Fruit fly (Drosophila melanogaster) whole organism, embryonic: ENCODE results near the gene CG8372.

ENCODE experiments used
- Abd-B ChIP-seq: fragments of 200-800 bp; sonication (Bioruptor generic); optimal IDR thresholded peaks from 2 replicates; lab custom pipeline; 2018; ENCODE audit warnings: missing biosample characterization, mild to moderate bottlenecking, missing genetic modification characterization, moderate library complexity
- Ada2b ChIP-seq: fragments of 200-800 bp; sonication (Bioruptor generic); IDR thresholded peaks from 2 replicates; pipeline ENCODE4 v1.3.6; 2022; ENCODE audit warnings: missing biosample characterization, missing genetic modification characterization
- Aef1 ChIP-seq: fragments of 200-800 bp; sonication (Bioruptor generic); IDR thresholded peaks from 3 replicates; pipeline ENCODE4 v1.3.6; 2022; ENCODE audit warnings: missing biosample characterization, missing genetic modification characterization
- BtbVII ChIP-seq: fragments of 200-800 bp; sonication (Bioruptor generic); optimal IDR thresholded peaks from 3 replicates; lab custom pipeline; 2017; ENCODE audit warnings: missing biosample characterization, mild to moderate bottlenecking, missing genetic modification characterization
- CG10209 ChIP-seq: fragments of 200-800 bp; sonication (Bioruptor generic); optimal IDR thresholded peaks from 3 replicates; lab custom pipeline; 2017; ENCODE audit warnings: missing biosample characterization, mild to moderate bottlenecking, missing genetic modification characterization, missing genetic modification reagents
- CG1024 ChIP-seq: fragments of 200-800 bp; sonication (Bioruptor generic); IDR thresholded peaks from 2 replicates; pipeline ENCODE4 v1.3.6; 2022; ENCODE audit warnings: missing biosample characterization, missing genetic modification characterization
- CG10431 ChIP-seq: fragments of 200-800 bp; sonication (Bioruptor generic); optimal IDR thresholded peaks from 3 replicates; lab custom pipeline; 2018; ENCODE audit warnings: missing biosample characterization, mild to moderate bottlenecking, missing genetic modification characterization
- CG10654 ChIP-seq: fragments of 200-800 bp; sonication (Bioruptor generic); optimal IDR thresholded peaks from 2 replicates; lab custom pipeline; 2016; ENCODE audit warnings: missing biosample characterization, missing genetic modification characterization
- CG11085 ChIP-seq: fragments of 200-800 bp; sonication (Bioruptor generic); IDR thresholded peaks from 2 replicates; pipeline ENCODE4 v1.3.6; 2022; ENCODE audit warnings: missing biosample characterization, missing genetic modification characterization
- CG11093 ChIP-seq: fragments of 200-800 bp; sonication (Bioruptor generic); IDR thresholded peaks from 3 replicates; pipeline ENCODE4 v1.3.6; 2022; ENCODE audit warnings: missing biosample characterization, missing genetic modification characterization
- CG11398 ChIP-seq: fragments of 200-800 bp; sonication (Bioruptor generic); optimal IDR thresholded peaks from 2 replicates; lab custom pipeline; 2016; ENCODE audit warnings: missing biosample characterization, missing genetic modification characterization
- CG15269 ChIP-seq: fragments of 200-800 bp; sonication (Bioruptor generic); optimal IDR thresholded peaks from 2 replicates; lab custom pipeline; 2018; ENCODE audit warnings: missing biosample characterization, mild to moderate bottlenecking, missing genetic modification characterization, moderate library complexity
- CG17359 ChIP-seq: fragments of 200-800 bp; sonication (Bioruptor generic); optimal IDR thresholded peaks from 3 replicates; lab custom pipeline; 2018; ENCODE audit warnings: missing biosample characterization, mild to moderate bottlenecking, missing genetic modification characterization, moderate library complexity
- CG1792 ChIP-seq: fragments of 200-800 bp; sonication (Bioruptor generic); optimal IDR thresholded peaks from 2 replicates; lab custom pipeline; 2016; ENCODE audit warnings: missing biosample characterization, missing genetic modification characterization
- CG2129 ChIP-seq: fragments of 200-800 bp; sonication (Bioruptor generic); IDR thresholded peaks from 2 replicates; pipeline ENCODE4 v1.3.6; 2022; ENCODE audit warnings: missing biosample characterization, missing genetic modification characterization; ENCODE audit not compliant: partially characterized antibody
- CG3065 ChIP-seq: fragments of 200-800 bp; sonication (Bioruptor generic); optimal IDR thresholded peaks from 2 replicates; lab custom pipeline; 2016; ENCODE audit warnings: missing biosample characterization, missing genetic modification characterization
- CG34422 ChIP-seq: fragments of 200-800 bp; sonication (Bioruptor generic); IDR thresholded peaks from 3 replicates; pipeline ENCODE4 v1.3.6; 2022; ENCODE audit warnings: missing biosample characterization, missing genetic modification characterization
- CG4707 ChIP-seq: fragments of 200-800 bp; sonication (Bioruptor generic); optimal IDR thresholded peaks from 2 replicates; lab custom pipeline; 2018; ENCODE audit warnings: missing biosample characterization, mild to moderate bottlenecking, missing genetic modification characterization, moderate library complexity
- CG5180 ChIP-seq: fragments of 200-800 bp; sonication (Bioruptor generic); optimal IDR thresholded peaks from 3 replicates; lab custom pipeline; 2017; ENCODE audit warnings: missing biosample characterization, missing genetic modification characterization, mild to moderate bottlenecking, moderate library complexity, missing genetic modification reagents
- CG6854 ChIP-seq: fragments of 200-800 bp; sonication (Bioruptor generic); optimal IDR thresholded peaks from 3 replicates; lab custom pipeline; 2017; ENCODE audit warnings: missing biosample characterization, mild to moderate bottlenecking, missing genetic modification characterization
- CG7987 ChIP-seq: fragments of 200-800 bp; sonication (Bioruptor generic); optimal IDR thresholded peaks from 2 replicates; lab custom pipeline; 2018; ENCODE audit warnings: missing biosample characterization, mild to moderate bottlenecking, missing genetic modification characterization, moderate library complexity
- CG8478 ChIP-seq: fragments of >200 bp; optimal IDR thresholded peaks from 2 replicates; lab custom pipeline; 2018
- CG9609 ChIP-seq: fragments of 200-800 bp; sonication (Bioruptor generic); optimal IDR thresholded peaks from 3 replicates; lab custom pipeline; 2016; ENCODE audit warnings: missing biosample characterization, missing genetic modification characterization
- Chrac-16 ChIP-seq: fragments of 200-800 bp; sonication (Bioruptor generic); optimal IDR thresholded peaks from 3 replicates; lab custom pipeline; 2016; ENCODE audit warnings: missing biosample characterization, missing genetic modification characterization
- D19B ChIP-seq: fragments of 200-800 bp; sonication (Bioruptor generic); optimal IDR thresholded peaks from 2 replicates; lab custom pipeline; 2017; ENCODE audit warnings: missing biosample characterization, mild to moderate bottlenecking, missing genetic modification characterization
- E2f2 ChIP-seq: fragments of 200-800 bp; sonication (Bioruptor generic); IDR thresholded peaks from 2 replicates; pipeline ENCODE4 v1.3.6; 2022; ENCODE audit warnings: missing biosample characterization, missing genetic modification characterization
- Elba2 ChIP-seq: fragments of 200-800 bp; sonication (Bioruptor generic); optimal IDR thresholded peaks from 3 replicates; lab custom pipeline; 2016; ENCODE audit warnings: missing biosample characterization, missing genetic modification characterization
- Ets97D ChIP-seq: fragments of 200-800 bp; sonication (Bioruptor generic); optimal IDR thresholded peaks from 3 replicates; lab custom pipeline; 2016; ENCODE audit warnings: missing biosample characterization, missing genetic modification characterization
- Fer1 ChIP-seq: fragments of 200-800 bp; sonication (Bioruptor generic); optimal IDR thresholded peaks from 2 replicates; lab custom pipeline; 2017; ENCODE audit warnings: missing biosample characterization, mild to moderate bottlenecking, missing genetic modification characterization
- MTF-1 ChIP-seq: fragments of 200-800 bp; sonication (Bioruptor generic); optimal IDR thresholded peaks from 2 replicates; lab custom pipeline; 2018; ENCODE audit warnings: missing biosample characterization, mild to moderate bottlenecking, missing genetic modification characterization, borderline replicate concordance
- Opbp ChIP-seq: fragments of 200-800 bp; sonication (Bioruptor generic); IDR thresholded peaks from 3 replicates; pipeline ENCODE4 v1.3.6; 2022; ENCODE audit warnings: missing biosample characterization, missing genetic modification characterization; ENCODE audit not compliant: partially characterized antibody
- bcd ChIP-seq: fragments of 200-800 bp; sonication (Bioruptor generic); optimal IDR thresholded peaks from 2 replicates; lab custom pipeline; 2017; ENCODE audit warnings: missing biosample characterization, mild to moderate bottlenecking, missing genetic modification characterization
- bsh ChIP-seq, 2 experiments: fragments of 200-800 bp; sonication (Bioruptor generic); optimal IDR thresholded peaks; 2 replicates each; lab custom pipeline; 2017 to 2018; ENCODE audit warnings: mild to moderate bottlenecking in 2 of 2, missing biosample characterization in 2 of 2, missing genetic modification characterization in 2 of 2, moderate library complexity in 1 of 2
- dm ChIP-seq: fragments of 200-800 bp; sonication (Bioruptor generic); optimal IDR thresholded peaks from 3 replicates; lab custom pipeline; 2016; ENCODE audit warnings: missing biosample characterization, missing genetic modification characterization
- emc ChIP-seq: fragments of 200-800 bp; sonication (Bioruptor generic); optimal IDR thresholded peaks from 2 replicates; lab custom pipeline; 2016; ENCODE audit warnings: missing biosample characterization, missing genetic modification characterization
- ems ChIP-seq: fragments of 200-800 bp; sonication (Bioruptor generic); optimal IDR thresholded peaks from 3 replicates; lab custom pipeline; 2016; ENCODE audit warnings: missing biosample characterization, missing genetic modification characterization
- gt ChIP-seq: fragments of 200-800 bp; sonication (Bioruptor generic); IDR thresholded peaks from 2 replicates; pipeline ENCODE4 v1.3.6; 2022; ENCODE audit warnings: missing biosample characterization, missing genetic modification characterization
- insv ChIP-seq, 2 experiments: fragments of 200-800 bp; sonication (Bioruptor generic); optimal IDR thresholded peaks; 3 replicates each; lab custom pipeline; 2016 to 2018; ENCODE audit warnings: missing biosample characterization in 2 of 2, missing genetic modification characterization in 2 of 2
- inv ChIP-seq: fragments of 200-800 bp; sonication (Bioruptor generic); IDR thresholded peaks from 2 replicates; pipeline ENCODE4 v1.3.6; 2022; ENCODE audit warnings: missing biosample characterization, missing genetic modification characterization; ENCODE audit not compliant: partially characterized antibody
- jumu ChIP-seq: fragments of 200-800 bp; sonication (Bioruptor generic); optimal IDR thresholded peaks from 3 replicates; lab custom pipeline; 2016; ENCODE audit warnings: missing biosample characterization, missing genetic modification characterization
- pan ChIP-seq, 4 experiments: fragments of >200 bp in 3 of 4; fragments of 200-800 bp in 1 of 4; sonication (Bioruptor generic) in 1 of 4; optimal IDR thresholded peaks in 3 of 4; IDR thresholded peaks in 1 of 4; 2 replicates each; pipeline versions ENCODE4 v1.3.6 to Lab custom; 2017 to 2022; ENCODE audit warnings: missing biosample characterization in 2 of 4, missing genetic modification characterization in 2 of 4, mixed read lengths in 1 of 4
- pb ChIP-seq: fragments of 200-800 bp; sonication (Bioruptor generic); optimal IDR thresholded peaks from 3 replicates; lab custom pipeline; 2016; ENCODE audit warnings: missing biosample characterization, missing genetic modification characterization
- pum ChIP-seq: fragments of 200-800 bp; sonication (Bioruptor generic); optimal IDR thresholded peaks from 2 replicates; lab custom pipeline; 2016; ENCODE audit warnings: missing biosample characterization, missing genetic modification characterization
- shn ChIP-seq: fragments of 200-800 bp; sonication (Bioruptor generic); optimal IDR thresholded peaks from 3 replicates; lab custom pipeline; 2016; ENCODE audit warnings: missing biosample characterization, missing genetic modification characterization
- stc ChIP-seq: fragments of 200-800 bp; sonication (Bioruptor generic); IDR thresholded peaks from 2 replicates; pipeline ENCODE4 v1.3.6; 2022; ENCODE audit warnings: missing biosample characterization, missing genetic modification characterization
- tin ChIP-seq: fragments of 200-800 bp; sonication (Bioruptor generic); optimal IDR thresholded peaks from 3 replicates; lab custom pipeline; 2016; ENCODE audit warnings: missing biosample characterization, missing genetic modification characterization
- tll ChIP-seq, 2 experiments: fragments of 200-800 bp in 1 of 2; fragments of >200 bp in 1 of 2; sonication (Bioruptor generic) in 1 of 2; optimal IDR thresholded peaks; 2 replicates each; lab custom pipeline; 2017 to 2019; ENCODE audit warnings: missing biosample characterization in 2 of 2, missing genetic modification characterization in 2 of 2, mild to moderate bottlenecking in 1 of 2, moderate library complexity in 1 of 2
- ttk ChIP-seq: fragments of 200-800 bp; sonication (Bioruptor generic); IDR thresholded peaks from 2 replicates; pipeline ENCODE4 v2.1.2; 2022; ENCODE audit warnings: missing biosample characterization, missing genetic modification characterization
- z ChIP-seq: fragments of 200-800 bp; sonication (Bioruptor generic); IDR thresholded peaks from 3 replicates; pipeline ENCODE4 v1.3.6; 2022; ENCODE audit warnings: missing biosample characterization, missing genetic modification characterization
- zfh1 ChIP-seq: fragments of 200-800 bp; sonication (Bioruptor generic); IDR thresholded peaks from 3 replicates; pipeline ENCODE4 v1.3.6; 2022; ENCODE audit warnings: missing biosample characterization, missing genetic modification characterization
- zfh2 ChIP-seq: fragments of 200-800 bp; sonication (Bioruptor generic); optimal IDR thresholded peaks from 2 replicates; lab custom pipeline; 2016; ENCODE audit warnings: missing biosample characterization, missing genetic modification characterization

The CG8372 gene

dm6 chr2L:8229628-8230027 lies 16.9 kb upstream of the CG8372 start (continued):
- TF ChIP-seq pum (GFP tag; lab: Kevin White, UChicago) (no peak), CG10431 (no peak), CG10654 (GFP tag; lab: Kevin White, UChicago) (no peak), pan (optimal IDR thresholded peaks at IDR 0.05; lab: Kevin White, UChicago) (no peak), pan (GFP tag; optimal IDR thresholded peaks at IDR 0.05 in 1 of 2, IDR thresholded peaks at IDR 0.05 in 1 of 2) (peak in 1 of 2 experiments; percentile 69), emc (GFP tag; lab: Kevin White, UChicago) (no peak), zfh2 (peak; percentile 21), bsh (GFP tag; optimal IDR thresholded peaks at IDR 0.05; lab: Kevin White, UChicago) (peak in 1 of 2 experiments; percentile 15), CG10209 (GFP tag; lab: Kevin White, UChicago) (peak; percentile 0), CG11085 (0 out of 2 replicates have a peak, but pooled peaks have one; percentile 14), CG17359 (no peak), zfh1 (peak; percentile 57; the same call in 2 of the 3 replicates), Elba2 (GFP tag; lab: Kevin White, UChicago) (no peak), pb (no peak), stc (GFP tag; lab: Robert Waterston, UW) (peak; percentile 46; the same call in 1 of the 2 replicates), CG11398 (GFP tag; lab: Kevin White, UChicago) (no peak), CG15269 (tag; lab: Kevin White, UChicago) (no peak), CG1792 (GFP tag; lab: Kevin White, UChicago) (no peak), CG11093 (GFP tag; lab: Robert Waterston, UW) (no peak), tin (GFP tag; lab: Kevin White, UChicago) (no peak), BtbVII (GFP tag; lab: Kevin White, UChicago) (no peak), Ada2b (GFP tag; lab: Robert Waterston, UW) (peak; percentile 61; the same call in 1 of the 2 replicates), CG2129 (GFP tag; lab: Robert Waterston, UW) (no peak), CG7987 (no peak), CG5180 (GFP tag; lab: Kevin White, UChicago) (no peak), dm (GFP tag; lab: Kevin White, UChicago) (no peak), tll (GFP tag; optimal IDR thresholded peaks at IDR 0.05; lab: Kevin White, UChicago) (no peak), CG1024 (GFP tag; lab: Robert Waterston, UW) (0 out of 2 replicates have a peak, but pooled peaks have one; percentile 22), Chrac-16 (no peak), inv (GFP tag; lab: Robert Waterston, UW) (no peak), CG34422 (no peak), CG9609 (GFP tag; lab: Kevin White, UChicago) (peak; percentile 6), CG3065 (GFP tag; lab: Kevin White, UChicago) (no peak), E2f2 (GFP tag; lab: Robert Waterston, UW) (peak; percentile 22; the same call in 1 of the 2 replicates), ems (peak; percentile 18), Opbp (GFP tag; lab: Robert Waterston, UW) (no peak), shn (GFP tag; lab: Kevin White, UChicago) (no peak), gt (GFP tag; lab: Robert Waterston, UW) (no peak), bcd (GFP tag; lab: Kevin White, UChicago) (no peak), jumu (no peak), CG6854 (GFP tag; lab: Kevin White, UChicago) (no peak), CG4707 (GFP tag; lab: Kevin White, UChicago) (no peak), insv (GFP tag; optimal IDR thresholded peaks at IDR 0.05; lab: Kevin White, UChicago) (no peak), z (GFP tag; lab: Robert Waterston, UW) (no peak), Abd-B (GFP tag; lab: Kevin White, UChicago) (peak; percentile 17), Ets97D (GFP tag; lab: Kevin White, UChicago) (no peak), Aef1 (no peak), MTF-1 (GFP tag; lab: Kevin White, UChicago) (no peak), ttk (GFP tag; lab: Robert Waterston, UW) (0 out of 2 replicates have a peak, but pooled peaks have one; percentile 23), Fer1 (GFP tag; lab: Kevin White, UChicago) (no peak), CG8478 (lab: Kevin White, UChicago) (no peak), D19B (GFP tag; lab: Kevin White, UChicago) (no peak)
